Fruit fly (Drosophila melanogaster) whole organism, embryonic: ENCODE results near the gene XRCC1.
A peak's percentile ranks its signal among the peaks of the same experiment; 100 is the strongest.

Experiments
- B-H1 ChIP-seq: fragments of 200-800 bp; sonication (Bioruptor generic); IDR thresholded peaks from 3 replicates; pipeline ENCODE4 v1.3.6; 2022; ENCODE audit warnings: missing biosample characterization, missing genetic modification characterization
- BEAF-32 ChIP-seq: fragments of 200-800 bp; sonication (Bioruptor generic); optimal IDR thresholded peaks from 3 replicates; lab custom pipeline; 2017; ENCODE audit warnings: missing biosample characterization, missing genetic modification characterization, mild to moderate bottlenecking, moderate library complexity, missing genetic modification reagents
- CG1233 ChIP-seq: fragments of 200-800 bp; sonication (Bioruptor generic); optimal IDR thresholded peaks from 4 replicates; lab custom pipeline; 2018; ENCODE audit warnings: missing biosample characterization, mild to moderate bottlenecking, missing genetic modification characterization
- CG14441 ChIP-seq: fragments of 200-800 bp; sonication (Bioruptor generic); IDR thresholded peaks from 2 replicates; pipeline ENCODE4 v1.3.6; 2022; ENCODE audit warnings: missing biosample characterization, missing genetic modification characterization
- CG14710 ChIP-seq: fragments of 200-800 bp; sonication (Bioruptor generic); optimal IDR thresholded peaks from 3 replicates; lab custom pipeline; 2019; ENCODE audit warnings: missing biosample characterization, mild to moderate bottlenecking, missing genetic modification characterization, moderate library complexity
- CG14860 ChIP-seq: fragments of 200-800 bp; sonication (Bioruptor generic); IDR thresholded peaks from 3 replicates; pipeline ENCODE4 v1.3.6; 2022; ENCODE audit warnings: missing biosample characterization, missing genetic modification characterization; ENCODE audit not compliant: partially characterized antibody
- CG16813 ChIP-seq: fragments of 200-800 bp; sonication (Bioruptor generic); IDR thresholded peaks from 3 replicates; pipeline ENCODE4 v1.3.6; 2022; ENCODE audit warnings: missing biosample characterization, missing genetic modification characterization; ENCODE audit not compliant: partially characterized antibody
- CG2116 ChIP-seq: fragments of 200-800 bp; sonication (Bioruptor generic); optimal IDR thresholded peaks from 3 replicates; lab custom pipeline; 2018; ENCODE audit warnings: missing biosample characterization, mild to moderate bottlenecking, missing genetic modification characterization
- CG2199 ChIP-seq: fragments of 200-800 bp; sonication (Bioruptor generic); IDR thresholded peaks from 3 replicates; pipeline ENCODE4 v1.3.6; 2022; ENCODE audit warnings: missing biosample characterization, missing genetic modification characterization
- CG30403 ChIP-seq: fragments of 200-800 bp; sonication (Bioruptor generic); optimal IDR thresholded peaks from 3 replicates; lab custom pipeline; 2016; ENCODE audit warnings: missing biosample characterization, missing genetic modification characterization
- CG5953 ChIP-seq: fragments of 200-800 bp; sonication (Bioruptor generic); IDR thresholded peaks from 2 replicates; pipeline ENCODE4 v1.3.6; 2022; ENCODE audit warnings: missing biosample characterization, missing genetic modification characterization
- CG8290 ChIP-seq, 3 experiments: fragments of 200-800 bp; sonication (Bioruptor generic); optimal IDR thresholded peaks; 2 replicates each; lab custom pipeline; 2016 to 2019; ENCODE audit warnings: missing biosample characterization in 3 of 3, missing genetic modification characterization in 3 of 3, mild to moderate bottlenecking in 2 of 3, moderate library complexity in 1 of 3
- CG8765 ChIP-seq: fragments of 200-800 bp; sonication (Bioruptor generic); IDR thresholded peaks from 2 replicates; pipeline ENCODE4 v1.3.6; 2022; ENCODE audit warnings: missing biosample characterization, missing genetic modification characterization
- CHES-1-like ChIP-seq: fragments of 200-800 bp; sonication (Bioruptor generic); optimal IDR thresholded peaks from 2 replicates; lab custom pipeline; 2016; ENCODE audit warnings: missing biosample characterization, missing genetic modification characterization
- Chrac-16 ChIP-seq: fragments of 200-800 bp; sonication (Bioruptor generic); optimal IDR thresholded peaks from 3 replicates; lab custom pipeline; 2016; ENCODE audit warnings: missing biosample characterization, missing genetic modification characterization
- CkIIα-i1 ChIP-seq: fragments of 200-800 bp; sonication (Bioruptor generic); IDR thresholded peaks from 2 replicates; pipeline ENCODE4 v1.3.6; 2022; ENCODE audit warnings: missing biosample characterization, missing genetic modification characterization
- CoRest ChIP-seq: fragments of 200-800 bp; sonication (Bioruptor generic); optimal IDR thresholded peaks from 3 replicates; lab custom pipeline; 2018; ENCODE audit warnings: missing biosample characterization, mild to moderate bottlenecking, missing genetic modification characterization, moderate library complexity
- Dll ChIP-seq: fragments of 200-800 bp; sonication (Bioruptor generic); IDR thresholded peaks from 4 replicates; pipeline ENCODE4 v1.3.6; 2022; ENCODE audit warnings: missing biosample characterization, missing genetic modification characterization; ENCODE audit not compliant: partially characterized antibody
- Dp ChIP-seq: fragments of 200-800 bp; sonication (Bioruptor generic); optimal IDR thresholded peaks from 2 replicates; lab custom pipeline; 2018; ENCODE audit warnings: missing biosample characterization, mild to moderate bottlenecking, missing genetic modification characterization, moderate library complexity
- Ets97D ChIP-seq: fragments of 200-800 bp; sonication (Bioruptor generic); optimal IDR thresholded peaks from 3 replicates; lab custom pipeline; 2016; ENCODE audit warnings: missing biosample characterization, missing genetic modification characterization
- Jarid2 ChIP-seq: fragments of 200-800 bp; sonication (Bioruptor generic); optimal IDR thresholded peaks from 3 replicates; lab custom pipeline; 2017; ENCODE audit warnings: mild to moderate bottlenecking, missing biosample characterization, missing genetic modification reagents, missing genetic modification characterization
- Lhr ChIP-seq: fragments of 200-800 bp; sonication (Bioruptor generic); optimal IDR thresholded peaks from 3 replicates; lab custom pipeline; 2017; ENCODE audit warnings: mild to moderate bottlenecking, missing biosample characterization, missing genetic modification reagents, missing genetic modification characterization
- MBD-R2 ChIP-seq: fragments of 200-800 bp; sonication (Bioruptor generic); IDR thresholded peaks from 2 replicates; pipeline ENCODE4 v1.3.6; 2022; ENCODE audit warnings: missing biosample characterization, missing genetic modification characterization
- MESR4 ChIP-seq: fragments of 200-800 bp; sonication (Bioruptor generic); optimal IDR thresholded peaks from 2 replicates; lab custom pipeline; 2018; ENCODE audit warnings: missing biosample characterization, mild to moderate bottlenecking, missing genetic modification characterization, moderate library complexity
- MTF-1 ChIP-seq: fragments of 200-800 bp; sonication (Bioruptor generic); optimal IDR thresholded peaks from 2 replicates; lab custom pipeline; 2018; ENCODE audit warnings: missing biosample characterization, mild to moderate bottlenecking, missing genetic modification characterization, borderline replicate concordance
- Max ChIP-seq: fragments of 200-800 bp; sonication (Bioruptor generic); optimal IDR thresholded peaks from 2 replicates; lab custom pipeline; 2016; ENCODE audit warnings: missing biosample characterization, mild to moderate bottlenecking, missing genetic modification characterization
- Med ChIP-seq: fragments of 200-800 bp; sonication (Bioruptor generic); peaks from one replicate; lab custom pipeline; 2016; ENCODE audit warnings: missing biosample characterization, missing genetic modification characterization, mild to moderate bottlenecking, inconsistent platforms, moderate library complexity
- Meics ChIP-seq: fragments of 200-800 bp; sonication (Bioruptor generic); optimal IDR thresholded peaks from 2 replicates; lab custom pipeline; 2017; ENCODE audit warnings: missing biosample characterization, mild to moderate bottlenecking, missing genetic modification characterization
- Myb ChIP-seq: fragments of 200-800 bp; sonication (Bioruptor generic); optimal IDR thresholded peaks from 2 replicates; lab custom pipeline; 2016; ENCODE audit warnings: missing biosample characterization, missing genetic modification characterization
- Neu2 ChIP-seq: fragments of 200-800 bp; sonication (Bioruptor generic); optimal IDR thresholded peaks from 3 replicates; lab custom pipeline; 2016; ENCODE audit warnings: missing biosample characterization, missing genetic modification characterization, borderline replicate concordance
- Opbp ChIP-seq: fragments of 200-800 bp; sonication (Bioruptor generic); IDR thresholded peaks from 3 replicates; pipeline ENCODE4 v1.3.6; 2022; ENCODE audit warnings: missing biosample characterization, missing genetic modification characterization; ENCODE audit not compliant: partially characterized antibody
- PHDP ChIP-seq: fragments of 200-800 bp; sonication (Bioruptor generic); optimal IDR thresholded peaks from 3 replicates; lab custom pipeline; 2018; ENCODE audit warnings: missing biosample characterization, mild to moderate bottlenecking, missing genetic modification characterization, moderate library complexity
- Sry-δ ChIP-seq: fragments of 200-800 bp; sonication (Bioruptor generic); optimal IDR thresholded peaks from 2 replicates; lab custom pipeline; 2016; ENCODE audit warnings: missing biosample characterization, missing genetic modification characterization
- Usf ChIP-seq: fragments of 200-800 bp; sonication (Bioruptor generic); optimal IDR thresholded peaks from 2 replicates; lab custom pipeline; 2017; ENCODE audit warnings: missing genotype, missing biosample characterization, missing genetic modification characterization
- YL-1 ChIP-seq: fragments of 200-800 bp; sonication (Bioruptor generic); optimal IDR thresholded peaks from 3 replicates; lab custom pipeline; 2017; ENCODE audit warnings: missing biosample characterization, mild to moderate bottlenecking, missing genetic modification characterization
- amos ChIP-seq: fragments of 200-800 bp; sonication (Bioruptor generic); IDR thresholded peaks from 2 replicates; pipeline ENCODE4 v1.3.6; 2022; ENCODE audit warnings: missing biosample characterization, missing genetic modification characterization; ENCODE audit not compliant: partially characterized antibody
- croc ChIP-seq: fragments of 200-800 bp; sonication (Bioruptor generic); conservative IDR thresholded peaks from 3 replicates; pipeline ENCODE4 v1.3.6; 2022; ENCODE audit warnings: missing biosample characterization, missing genetic modification characterization
- cwo ChIP-seq: fragments of 200-800 bp; sonication (Bioruptor generic); optimal IDR thresholded peaks from 3 replicates; lab custom pipeline; 2017; ENCODE audit warnings: missing biosample characterization, missing genetic modification characterization, mild to moderate bottlenecking, moderate library complexity, missing genetic modification reagents
- eve ChIP-seq, 2 experiments: fragments of >200 bp; optimal IDR thresholded peaks; 2 replicates each; lab custom pipeline; 2017; ENCODE audit warnings: missing biosample characterization in 2 of 2, missing genetic modification characterization in 2 of 2
- eyg ChIP-seq: fragments of 200-800 bp; sonication (Bioruptor generic); optimal IDR thresholded peaks from 3 replicates; lab custom pipeline; 2016; ENCODE audit warnings: missing biosample characterization, missing genetic modification characterization
- inv ChIP-seq: fragments of 200-800 bp; sonication (Bioruptor generic); IDR thresholded peaks from 2 replicates; pipeline ENCODE4 v1.3.6; 2022; ENCODE audit warnings: missing biosample characterization, missing genetic modification characterization; ENCODE audit not compliant: partially characterized antibody
- lilli ChIP-seq: fragments of 200-800 bp; sonication (Bioruptor generic); optimal IDR thresholded peaks from 3 replicates; lab custom pipeline; 2016; ENCODE audit warnings: missing biosample characterization, missing genetic modification characterization
- oc ChIP-seq: fragments of 200-800 bp; sonication (Bioruptor generic); optimal IDR thresholded peaks from 2 replicates; lab custom pipeline; 2018; ENCODE audit warnings: missing biosample characterization, mild to moderate bottlenecking, missing genetic modification characterization, moderate library complexity
- org-1 ChIP-seq: fragments of 200-800 bp; sonication (Bioruptor generic); optimal IDR thresholded peaks from 2 replicates; lab custom pipeline; 2017; ENCODE audit warnings: missing biosample characterization, missing genetic modification characterization
- otp ChIP-seq: fragments of 200-800 bp; sonication (Bioruptor generic); IDR thresholded peaks from 3 replicates; pipeline ENCODE4, ENCODE4 v1.3.6; 2022; ENCODE audit warnings: missing biosample characterization, missing genetic modification characterization
- sim ChIP-seq: fragments of 200-800 bp; sonication (Bioruptor generic); IDR thresholded peaks from 2 replicates; pipeline ENCODE4 v1.3.6; 2022; ENCODE audit warnings: missing biosample characterization, missing genetic modification characterization
- trem ChIP-seq: fragments of 200-800 bp; optimal IDR thresholded peaks from 3 replicates; lab custom pipeline; 2019; ENCODE audit warnings: missing biosample characterization, mild to moderate bottlenecking, missing genetic modification characterization, moderate library complexity
- tup ChIP-seq: fragments of 200-800 bp; sonication (Bioruptor generic); optimal IDR thresholded peaks from 2 replicates; lab custom pipeline; 2016; ENCODE audit warnings: missing biosample characterization, mild to moderate bottlenecking, missing genetic modification characterization, moderate library complexity
- unc-4 ChIP-seq: fragments of 200-800 bp; sonication (Bioruptor generic); IDR thresholded peaks from 2 replicates; pipeline ENCODE4 v1.3.6; 2022; ENCODE audit warnings: missing biosample characterization, missing genetic modification characterization; ENCODE audit not compliant: partially characterized antibody

XRCC1 gene

DNA sequence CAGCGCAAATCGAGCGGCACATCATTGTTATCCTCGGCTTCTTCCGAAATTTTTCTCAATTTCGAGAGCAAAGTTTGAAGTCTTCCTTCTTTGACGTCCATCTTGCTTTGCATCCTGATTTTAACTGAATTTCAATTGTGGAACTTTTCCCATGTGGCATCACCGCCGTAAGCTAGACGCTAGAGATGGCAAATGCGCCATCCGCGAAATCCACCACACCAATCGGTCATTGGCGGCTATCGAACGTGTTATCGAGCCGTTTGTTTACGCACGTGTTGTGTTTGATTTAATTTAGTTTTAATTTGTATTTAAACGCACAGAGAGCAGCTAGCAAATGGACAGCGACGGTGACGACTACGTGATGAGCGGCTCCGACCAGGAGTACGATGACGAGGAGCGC is 12.5 kb upstream of the XRCC1 start, which contains the start of the genes CG15930 and Sas10:
CG15930 (minus strand) TSS at position 126 of the 400 bp plus-strand sequence.
Sas10 (plus strand) TSS at position 240 of the 400 bp plus-strand sequence.
- TF ChIP-seq inv (GFP tag; lab: Robert Waterston, UW) (peak; percentile 20; the same call in 1 of the 2 replicates), B-H1 (GFP tag; lab: Robert Waterston, UW) (no peak), CG2199 (GFP tag; lab: Robert Waterston, UW) (no peak), croc (no peak), Opbp (peak; percentile 14; the same call in 1 of the 3 replicates), MTF-1 (GFP tag; lab: Kevin White, UChicago) (no peak), CG14441 (GFP tag; lab: Robert Waterston, UW) (no peak), Max (GFP tag; lab: Kevin White, UChicago) (peak; percentile 45), lilli (GFP tag; lab: Kevin White, UChicago) (no peak), unc-4 (0 out of 2 replicates have a peak, but pooled peaks have one; percentile 27), Neu2 (GFP tag; lab: Kevin White, UChicago) (no peak), org-1 (GFP tag; lab: Kevin White, UChicago) (no peak), CG14860 (peak; percentile 13; the same call in 1 of the 3 replicates), Sry-δ (GFP tag; lab: Kevin White, UChicago) (peak; percentile 79), CG8290 (GFP tag; optimal IDR thresholded peaks at IDR 0.05; lab: Kevin White, UChicago) (peak; percentile 60), CG8290 (tag; optimal IDR thresholded peaks at IDR 0.05; lab: Kevin White, UChicago) (peak in 1 of 2 experiments; percentile 3), YL-1 (GFP tag; lab: Kevin White, UChicago) (peak; percentile 8), Dp (peak; percentile 58), CG16813 (GFP tag; lab: Robert Waterston, UW) (peak; percentile 16; the same call in 1 of the 3 replicates), Chrac-16 (GFP tag; lab: Kevin White, UChicago) (no peak), trem (tag; lab: Kevin White, UChicago) (peak; percentile 27), cwo (peak; percentile 16), CoRest (tag; lab: Kevin White, UChicago) (peak; percentile 20), Med (GFP tag; lab: Kevin White, UChicago) (peak; percentile 20), Meics (GFP tag; lab: Kevin White, UChicago) (no peak), MESR4 (peak; percentile 42), CG14710 (tag; lab: Kevin White, UChicago) (peak; percentile 13), CkIIα-i1 (GFP tag; lab: Robert Waterston, UW) (no peak), CG2116 (GFP tag; lab: Kevin White, UChicago) (peak; percentile 20), CG1233 (GFP tag; lab: Kevin White, UChicago) (no peak), CG30403 (GFP tag; lab: Kevin White, UChicago) (no peak), MBD-R2 (peak; percentile 63), tup (GFP tag; lab: Kevin White, UChicago) (no peak), PHDP (tag; lab: Kevin White, UChicago) (no peak), oc (tag; lab: Kevin White, UChicago) (no peak), Usf (GFP tag; lab: Kevin White, UChicago) (no peak), otp (no peak), sim (GFP tag; lab: Robert Waterston, UW) (no peak), Lhr (GFP tag; lab: Kevin White, UChicago) (peak; percentile 44), Ets97D (GFP tag; lab: Kevin White, UChicago) (peak; percentile 64), Jarid2 (GFP tag; lab: Kevin White, UChicago) (no peak), CG5953 (no peak), BEAF-32 (GFP tag; lab: Kevin White, UChicago) (peak; percentile 44), amos (GFP tag; lab: Robert Waterston, UW) (peak; percentile 49; the same call in 1 of the 2 replicates), Dll (GFP tag; lab: Robert Waterston, UW) (peak; percentile 23; the same call in 1 of the 4 replicates), CHES-1-like (GFP tag; lab: Kevin White, UChicago) (no peak), eyg (no peak), eve (GFP tag; optimal IDR thresholded peaks at IDR 0.05; lab: Kevin White, UChicago) (no peak), CG8765 (no peak), Myb (GFP tag; lab: Kevin White, UChicago) (peak; percentile 67)
